Worm (Caenorhabditis elegans): Measurements from ENCODE around the gene Y41E3.8.

The Y41E3.8 gene

ce11 chrIV:15039477-15039876 lies 10.7 kb upstream of the Y41E3.8 start, which contains the start of gene hrpu-1 (continued):
- TF ChIP-seq nhr-77 (tag; optimal IDR thresholded peaks at IDR 0.05), result peak; percentile 72
- peak; percentile 70 for TF ChIP-seq irx-1 (tag; optimal IDR thresholded peaks at IDR 0.05)
- peak in 1 of 2 experiments; percentile 59 for TF ChIP-seq mdl-1 (tag; optimal IDR thresholded peaks at IDR 0.05)
- peak; percentile 85 for TF ChIP-seq lin-14 (GFP tag; optimal IDR thresholded peaks at IDR 0.05)
- TF ChIP-seq lin-39 (tag; optimal IDR thresholded peaks at IDR 0.05), result peak; percentile 74
- TF ChIP-seq hlh-17 (GFP tag; optimal IDR thresholded peaks at IDR 0.05; ENCODE audit: borderline replicate concordance), result no peak
- peak; percentile 61 for TF ChIP-seq fkh-10 (GFP tag; optimal IDR thresholded peaks at IDR 0.05)
- TF ChIP-seq ztf-11 (tag; optimal IDR thresholded peaks at IDR 0.05), result peak in 1 of 2 experiments; percentile 63
- peak; percentile 80 for TF ChIP-seq jun-1 (tag; optimal IDR thresholded peaks at IDR 0.05)
- TF ChIP-seq efl-1 (optimal IDR thresholded peaks at IDR 0.05), result peak; percentile 95 to 97
- peak; percentile 95 to 99 for TF ChIP-seq efl-1 (GFP tag; optimal IDR thresholded peaks at IDR 0.05 in 1 of 2)
- peak; percentile 73 for TF ChIP-seq dsc-1 (tag; optimal IDR thresholded peaks at IDR 0.05)
- TF ChIP-seq ceh-88 (GFP tag; IDR thresholded peaks at IDR 0.05), result peak; percentile 55; the same call in 1 of the 2 replicates
- no peak for TF ChIP-seq C34B4.2 (tag; optimal IDR thresholded peaks at IDR 0.05)
- no peak for TF ChIP-seq pqm-1 (tag; optimal IDR thresholded peaks at IDR 0.05)
- TF ChIP-seq nhr-71 (tag; optimal IDR thresholded peaks at IDR 0.05), result peak; percentile 87
- peak; percentile 95 to 96 for TF ChIP-seq lin-35 (GFP tag; optimal IDR thresholded peaks at IDR 0.05)
- peak; percentile 90 for TF ChIP-seq nhr-85 (tag)
- TF ChIP-seq grh-1 (GFP tag; IDR thresholded peaks at IDR 0.05), result peak; percentile 60; the same call in 1 of the 2 replicates
- TF ChIP-seq nhr-28 (tag; optimal IDR thresholded peaks at IDR 0.05), result no peak
- TF ChIP-seq Y116A8C.19 (tag; optimal IDR thresholded peaks at IDR 0.05; ENCODE audit: borderline replicate concordance), result no peak
- peak; percentile 18 for TF ChIP-seq nhr-237 (tag; optimal IDR thresholded peaks at IDR 0.05)
- TF ChIP-seq xbp-1 (tag; optimal IDR thresholded peaks at IDR 0.05), result peak; percentile 83
- TF ChIP-seq mep-1 (tag; optimal IDR thresholded peaks at IDR 0.05), result peak; percentile 94
- peak; percentile 87 for TF ChIP-seq snu-23 (GFP tag; optimal IDR thresholded peaks at IDR 0.05)
- peak; percentile 19 for TF ChIP-seq vab-15 (tag; optimal IDR thresholded peaks at IDR 0.05)
- peak; percentile 80 for TF ChIP-seq nhr-19 (GFP tag; conservative IDR thresholded peaks at IDR 0.05)
- TF ChIP-seq aha-1 (tag; optimal IDR thresholded peaks at IDR 0.05), result peak; percentile 15
- TF ChIP-seq fkh-8 (tag; optimal IDR thresholded peaks at IDR 0.05), result peak; percentile 82
- TF ChIP-seq nhr-76 (tag; optimal IDR thresholded peaks at IDR 0.05), result no peak
- no peak for TF ChIP-seq C04F5.9 (tag; optimal IDR thresholded peaks at IDR 0.05)
- TF ChIP-seq ceh-8 (GFP tag; optimal IDR thresholded peaks at IDR 0.05), result peak; percentile 62

- TF ChIP-seq dsc-1 (tag; optimal IDR thresholded peaks at IDR 0.05) (no peak), efl-1 (optimal IDR thresholded peaks at IDR 0.05) (no peak), efl-1 (GFP tag; optimal IDR thresholded peaks at IDR 0.05 in 1 of 2) (peak in 1 of 2 experiments; percentile 53)
These were observed 10.0 kb upstream of the Y41E3.8 start for ce11 chrIV:15038821-15039220.

- no peak for TF ChIP-seq efl-1 (optimal IDR thresholded peaks at IDR 0.05)
- TF ChIP-seq efl-1 (GFP tag; optimal IDR thresholded peaks at IDR 0.05 in 1 of 2), result peak in 1 of 2 experiments; percentile 81
- TF ChIP-seq lin-13 (GFP tag; optimal IDR thresholded peaks at IDR 0.05), result no peak
These were observed 8.7 kb upstream of the Y41E3.8 start for ce11 chrIV:15037492-15037891.

- TF ChIP-seq ceh-88 (GFP tag; IDR thresholded peaks at IDR 0.05) (no peak), unc-30 (tag; optimal IDR thresholded peaks at IDR 0.05) (no peak), unc-130 (tag; optimal IDR thresholded peaks at IDR 0.05) (peak; percentile 73), lin-15B (tag; optimal IDR thresholded peaks at IDR 0.05) (peak; percentile 59), nhr-47 (tag; optimal IDR thresholded peaks at IDR 0.05) (peak; percentile 65), sptf-1 (tag; optimal IDR thresholded peaks at IDR 0.05) (no peak), nhr-71 (tag; optimal IDR thresholded peaks at IDR 0.05) (peak; percentile 73), grh-1 (GFP tag; IDR thresholded peaks at IDR 0.05) (no peak), efl-3 (GFP tag; optimal IDR thresholded peaks at IDR 0.05) (no peak), jun-1 (tag; optimal IDR thresholded peaks at IDR 0.05) (peak; percentile 20), ceh-63 (GFP tag; optimal IDR thresholded peaks at IDR 0.05) (no peak), tlp-1 (tag; optimal IDR thresholded peaks at IDR 0.05) (no peak), C16A3.4 (tag; optimal IDR thresholded peaks at IDR 0.05) (peak; percentile 80), fkh-10 (GFP tag; optimal IDR thresholded peaks at IDR 0.05) (no peak), nhr-19 (GFP tag; conservative IDR thresholded peaks at IDR 0.05) (peak; percentile 54), sup-37 (GFP tag; optimal IDR thresholded peaks at IDR 0.05) (no peak), unc-98 (GFP tag; IDR thresholded peaks at IDR 0.05) (no peak), nhr-20 (tag; optimal IDR thresholded peaks at IDR 0.05) (peak; percentile 66), skn-1 (tag; optimal IDR thresholded peaks at IDR 0.05) (peak; percentile 76), egl-13 (tag; optimal IDR thresholded peaks at IDR 0.05) (peak; percentile 16), ceh-8 (GFP tag; optimal IDR thresholded peaks at IDR 0.05) (no peak), lin-35 (GFP tag; optimal IDR thresholded peaks at IDR 0.05) (peak; percentile 94 to 96), swsn-7 (tag; optimal IDR thresholded peaks at IDR 0.05) (peak; percentile 48)
These were observed 8.2 kb upstream of the Y41E3.8 start, which contains the start of gene eef-1B.2 for ce11 chrIV:15036974-15037373. eef-1B.2 (plus strand) TSS chrIV:15037331.

Measured in whole organism, L1 larva.